Worm (Caenorhabditis elegans) whole organism, L1 larva: ENCODE measurements around the gene srw-68.

ENCODE experiments used
- aha-1 ChIP-seq: fragments of 150-350 bp; optimal IDR thresholded peaks from 2 replicates; lab custom pipeline; 2014; ENCODE audit warnings: missing biosample characterization, missing genetic modification characterization
- blmp-1 ChIP-seq: fragments of 150-350 bp; optimal IDR thresholded peaks from 2 replicates; lab custom pipeline; 2014; ENCODE audit warnings: missing biosample characterization, missing genetic modification characterization
- ceh-63 ChIP-seq: fragments of 200-800 bp; sonication (Bioruptor generic); optimal IDR thresholded peaks from 2 replicates; lab custom pipeline; 2018; ENCODE audit warnings: mild to moderate bottlenecking, missing genetic modification characterization, missing compliant biosample characterization
- ceh-82 ChIP-seq, 3 experiments: fragments of 150-350 bp in 1 of 3; sonication (generic microtip) in 2 of 3; optimal IDR thresholded peaks; 2 replicates each; lab custom pipeline; 2014 to 2017; ENCODE audit warnings: missing biosample characterization in 3 of 3, missing genetic modification characterization in 3 of 3
- ceh-90 ChIP-seq: sonication (generic microtip); optimal IDR thresholded peaks from 2 replicates; lab custom pipeline; 2016; ENCODE audit warnings: missing genetic modification characterization, missing compliant biosample characterization
- efl-1 ChIP-seq, 4 experiments: fragments of 150-350 bp; optimal IDR thresholded peaks in 3 of 4; peaks in 1 of 4; 1 replicate in 1 of 4; 2 replicates in 3 of 4; lab custom pipeline; 2014; ENCODE audit warnings: missing biosample characterization in 2 of 4, missing genetic modification characterization in 2 of 4, missing genetic modification reagents in 2 of 4
- ets-5 ChIP-seq: fragments of 200-800 bp; sonication (Bioruptor generic); IDR thresholded peaks from 2 replicates; pipeline ENCODE4 v1.3.6; 2022; ENCODE audit warnings: missing genetic modification characterization, missing compliant biosample characterization
- fos-1 ChIP-seq: fragments of 150-350 bp; optimal IDR thresholded peaks from 2 replicates; lab custom pipeline; 2014; ENCODE audit warnings: missing biosample characterization, missing genetic modification characterization
- hlh-17 ChIP-seq: fragments of 200-800 bp; sonication (Bioruptor generic); optimal IDR thresholded peaks from 2 replicates; lab custom pipeline; 2018; ENCODE audit warnings: missing genetic modification characterization, mild to moderate bottlenecking, missing compliant biosample characterization, moderate library complexity, borderline replicate concordance
- jun-1 ChIP-seq: fragments of 150-350 bp; optimal IDR thresholded peaks from 2 replicates; lab custom pipeline; 2014; ENCODE audit warnings: missing biosample characterization, missing genetic modification reagents, missing genetic modification characterization
- lin-39 ChIP-seq: fragments of 150-350 bp; optimal IDR thresholded peaks from 2 replicates; lab custom pipeline; 2014; ENCODE audit warnings: missing biosample characterization, missing genetic modification reagents, missing genetic modification characterization
- nhr-85 ChIP-seq: sonication (generic microtip); peaks from one replicate; lab custom pipeline; 2016; ENCODE audit warnings: missing genetic modification characterization, inconsistent platforms, missing compliant biosample characterization
- skn-1 ChIP-seq: fragments of 150-350 bp; optimal IDR thresholded peaks from 2 replicates; lab custom pipeline; 2014; ENCODE audit warnings: missing biosample characterization, missing genetic modification characterization

DNA sequence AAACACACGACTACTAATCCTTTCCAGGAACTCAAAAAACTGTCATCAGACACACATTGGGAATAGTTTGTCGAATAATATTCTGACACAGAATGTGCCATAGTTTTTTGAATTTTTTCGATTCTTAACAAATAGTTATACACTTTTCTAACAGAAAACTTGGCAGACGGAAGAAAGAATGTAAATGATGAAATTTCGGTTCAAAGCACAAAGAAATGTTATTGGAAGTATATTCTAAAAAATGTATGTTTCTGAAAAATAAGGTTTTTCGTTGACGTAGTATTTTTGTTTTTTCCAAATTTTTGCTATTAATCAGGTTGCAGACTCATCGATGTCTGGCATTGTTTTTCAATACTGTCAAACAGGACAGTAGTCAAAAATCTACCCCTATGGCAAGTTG lies 34.4 kb upstream of the srw-68 start, which contains the start of gene srh-92:
- TF ChIP-seq ceh-90 = no peak
- TF ChIP-seq ceh-82 (tag; optimal IDR thresholded peaks at IDR 0.05; lab: Kevin White, UChicago) = no peak
- no peak for TF ChIP-seq efl-1 (optimal IDR thresholded peaks at IDR 0.05; lab: Kevin White, UChicago)
- TF ChIP-seq efl-1 (GFP tag; optimal IDR thresholded peaks at IDR 0.05 in 1 of 2; lab: Kevin White, UChicago) = no peak
- no peak for TF ChIP-seq fos-1 (tag; lab: Kevin White, UChicago)
- no peak for TF ChIP-seq blmp-1 (tag; lab: Kevin White, UChicago)
- no peak for TF ChIP-seq ceh-63
- TF ChIP-seq ets-5 (GFP tag; lab: Robert Waterston, UW) = no peak
- TF ChIP-seq nhr-85 (tag; lab: Kevin White, UChicago) = no peak
- no peak for TF ChIP-seq aha-1 (tag; lab: Kevin White, UChicago)
- TF ChIP-seq hlh-17 (GFP tag; lab: Kevin White, UChicago) = no peak
- TF ChIP-seq jun-1 (tag; lab: Kevin White, UChicago) = no peak
- TF ChIP-seq lin-39 = no peak
- no peak for TF ChIP-seq skn-1 (tag; lab: Kevin White, UChicago)
